Fruit fly (Drosophila melanogaster): ENCODE measurements around the gene gpp.

DNA sequence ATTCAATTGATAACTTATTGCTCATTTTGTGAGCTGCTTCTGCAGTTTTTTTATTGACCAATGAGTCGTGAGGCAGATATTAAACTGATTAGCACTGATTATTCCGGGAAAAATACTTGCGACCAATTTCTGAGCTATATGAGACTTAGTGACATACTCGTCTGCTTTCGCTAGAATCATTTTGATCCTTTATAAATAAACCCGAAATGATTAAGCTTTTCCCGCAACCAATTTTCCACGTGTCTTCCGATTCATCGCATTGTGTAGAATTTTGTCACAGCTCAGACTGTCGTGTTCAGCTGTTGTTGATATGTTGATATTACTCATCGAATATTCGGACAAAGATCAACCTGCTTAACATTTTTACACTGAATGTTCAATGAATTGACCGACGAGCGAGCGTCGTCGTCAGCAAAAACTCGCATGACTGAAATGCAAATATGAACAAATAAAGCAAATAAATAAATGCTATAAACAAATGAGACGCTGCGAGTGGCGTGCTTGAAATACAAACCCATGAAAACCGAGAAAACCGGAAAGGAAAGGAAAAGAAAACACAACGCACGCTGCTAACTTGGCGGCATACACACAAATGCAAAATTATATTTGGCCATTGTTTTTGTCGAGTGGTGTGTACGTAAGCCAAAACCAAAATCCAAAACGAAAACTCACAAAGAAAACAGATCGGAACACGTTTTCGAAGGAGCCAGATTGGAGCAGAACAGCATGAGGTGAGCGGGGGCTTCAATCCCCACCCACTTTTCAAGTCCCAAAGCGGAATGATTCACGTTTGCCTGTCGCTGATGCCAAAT lies 5.7 kb upstream of the gpp start:
- TF ChIP-seq Pif1B (GFP tag; optimal IDR thresholded peaks at IDR 0.05) (no peak), D1 (tag; optimal IDR thresholded peaks at IDR 0.05) (no peak), EcR (GFP tag; optimal IDR thresholded peaks at IDR 0.05) (peak; percentile 8), CG15710 (tag; optimal IDR thresholded peaks at IDR 0.05) (no peak), CG17806 (tag; optimal IDR thresholded peaks at IDR 0.05) (no peak), fd96Ca (GFP tag; IDR thresholded peaks at IDR 0.05) (no peak), Pif1A (GFP tag; optimal IDR thresholded peaks at IDR 0.05) (no peak)
